Fruit fly (Drosophila melanogaster) whole organism: ENCODE results near the gene ppk21.

Experiments
- CG8478 ChIP-seq: fragments of >200 bp; optimal IDR thresholded peaks from 2 replicates; lab custom pipeline; 2018; ENCODE audit warnings: inconsistent platforms
- Dll ChIP-seq: fragments of >200 bp; optimal IDR thresholded peaks from 2 replicates; lab custom pipeline; 2017
- pan ChIP-seq: fragments of >200 bp; optimal IDR thresholded peaks from 2 replicates; lab custom pipeline; 2017
- psq ChIP-seq: fragments of >200 bp; optimal IDR thresholded peaks from 2 replicates; lab custom pipeline; 2017
- usp ChIP-seq: fragments of >200 bp; optimal IDR thresholded peaks from 2 replicates; lab custom pipeline; 2017; ENCODE audit warnings: missing biosample characterization, missing genetic modification characterization, mixed read lengths

DNA sequence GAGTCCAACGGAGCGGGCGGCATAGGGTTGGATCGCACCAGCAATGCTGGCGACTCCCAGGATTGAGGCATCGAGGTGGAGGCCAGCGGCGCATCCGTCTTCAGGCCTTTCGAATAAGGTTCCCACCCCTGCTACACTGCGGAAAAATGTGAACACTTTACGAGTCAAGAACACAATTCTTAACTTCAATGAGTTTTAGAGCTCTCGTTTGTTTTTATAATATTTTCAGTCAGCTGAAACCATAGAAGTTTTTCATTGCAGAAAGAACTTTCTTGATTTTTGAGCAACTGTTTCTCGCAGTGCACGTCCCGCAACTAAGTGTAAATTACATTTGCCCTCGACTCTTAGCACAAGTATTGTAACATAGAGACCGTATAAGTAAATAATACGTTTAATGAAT lies 31.8 kb downstream of the ppk21 start:
- TF ChIP-seq CG8478 (lab: Kevin White, UChicago) = no peak
- no peak for TF ChIP-seq psq
- no peak for TF ChIP-seq usp (GFP tag; lab: Kevin White, UChicago)
- no peak for TF ChIP-seq pan (lab: Kevin White, UChicago)
- no peak for TF ChIP-seq Dll (lab: Kevin White, UChicago)
